Fruit fly (Drosophila melanogaster): ENCODE results near the gene RpL7-like.

The RpL7-like gene

DNA sequence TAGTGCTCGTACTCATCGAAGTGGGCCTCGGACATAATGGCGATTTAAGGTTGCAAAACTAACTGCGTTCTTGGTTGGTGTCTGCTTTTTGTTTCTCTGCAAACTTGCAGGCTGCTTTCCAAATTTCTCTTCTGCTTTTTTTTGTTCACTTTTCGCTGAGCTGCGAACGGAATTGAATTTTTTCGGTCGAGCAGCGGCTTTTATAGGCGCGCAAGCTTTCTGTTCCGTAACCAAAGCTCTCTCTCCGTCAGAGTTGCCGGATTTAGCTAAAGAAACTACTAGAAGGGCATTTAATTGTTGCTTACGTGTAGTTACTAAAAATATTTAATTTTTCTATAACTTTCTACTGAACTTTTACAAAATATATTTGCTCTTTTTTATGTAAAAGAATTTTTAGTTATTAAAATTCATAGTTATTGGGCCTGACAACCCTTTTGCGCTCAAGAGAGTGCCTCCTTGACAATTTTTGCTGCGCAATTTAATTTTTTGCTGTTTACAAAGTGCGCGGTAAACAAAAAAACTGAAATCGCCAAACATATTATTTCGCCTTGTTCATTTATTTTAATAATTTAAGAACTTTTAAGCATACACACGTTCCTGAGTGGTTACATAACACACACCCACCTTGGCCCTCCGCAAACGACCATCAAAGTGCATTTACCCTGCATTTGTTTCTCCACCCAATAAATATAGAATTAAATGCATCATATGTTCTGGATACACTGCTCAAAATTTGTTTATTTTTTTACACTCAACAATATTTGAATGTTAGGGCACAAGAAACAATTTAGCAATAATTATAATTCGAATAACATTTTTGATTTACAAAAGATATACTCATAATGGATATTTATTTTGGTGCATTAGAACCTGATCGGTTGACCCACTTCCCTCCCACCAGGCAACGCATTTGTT is 9.9 kb upstream of the RpL7-like start, which contains the start of gene CG6770 (continued):
- TF ChIP-seq TFAM (GFP tag; optimal IDR thresholded peaks at IDR 0.05) (no peak), tap (tag; optimal IDR thresholded peaks at IDR 0.05) (peak; percentile 80), CG6791 (GFP tag; IDR thresholded peaks at IDR 0.05; ENCODE audit: partially characterized antibody) (no peak), crc (GFP tag; optimal IDR thresholded peaks at IDR 0.05) (peak; percentile 8), CG16863 (GFP tag; optimal IDR thresholded peaks at IDR 0.05) (no peak), sisA (GFP tag; IDR thresholded peaks at IDR 0.05) (peak; percentile 51), sug (tag; optimal IDR thresholded peaks at IDR 0.05) (peak; percentile 78), CG17186 (GFP tag; optimal IDR thresholded peaks at IDR 0.05) (no peak), CG13296 (GFP tag; optimal IDR thresholded peaks at IDR 0.05) (peak; percentile 93), bsh (GFP tag; optimal IDR thresholded peaks at IDR 0.05) (peak; percentile 46 to 75), CG11398 (GFP tag; optimal IDR thresholded peaks at IDR 0.05) (peak; percentile 20), CG3995 (GFP tag; optimal IDR thresholded peaks at IDR 0.05) (peak; percentile 25), bowl (GFP tag; IDR thresholded peaks at IDR 0.05) (peak; percentile 86; the same call in 1 of the 2 replicates), CG7987 (GFP tag; optimal IDR thresholded peaks at IDR 0.05) (peak; percentile 42), CG31224 (GFP tag; IDR thresholded peaks at IDR 0.05) (peak; percentile 64), CG14667 (GFP tag; IDR thresholded peaks at IDR 0.05) (peak; percentile 60; the same call in 1 of the 2 replicates), chif (GFP tag; optimal IDR thresholded peaks at IDR 0.05) (peak in 1 of 2 experiments; percentile 19), fd64A (GFP tag; optimal IDR thresholded peaks at IDR 0.05) (no peak), CG1603 (tag; optimal IDR thresholded peaks at IDR 0.05) (peak; percentile 76), CG7556 (GFP tag; optimal IDR thresholded peaks at IDR 0.05) (peak; percentile 90), dmrt11E (tag; optimal IDR thresholded peaks at IDR 0.05) (no peak), CG4360 (GFP tag; IDR thresholded peaks at IDR 0.05) (no peak; the same call in none of the 2 replicates), CG9437 (GFP tag; optimal IDR thresholded peaks at IDR 0.05) (peak; percentile 77), BtbVII (GFP tag; optimal IDR thresholded peaks at IDR 0.05) (peak; percentile 83), Xbp1 (GFP tag; optimal IDR thresholded peaks at IDR 0.05) (peak; percentile 71), CG11093 (GFP tag; IDR thresholded peaks at IDR 0.05) (peak; percentile 73; the same call in 2 of the 3 replicates), br (optimal IDR thresholded peaks at IDR 0.05) (no peak), CG14014 (GFP tag; IDR thresholded peaks at IDR 0.05) (peak; percentile 89), z (GFP tag; IDR thresholded peaks at IDR 0.05) (no peak), CG1602 (GFP tag; optimal IDR thresholded peaks at IDR 0.05) (peak; percentile 39), sr (GFP tag; IDR thresholded peaks at IDR 0.05) (0 out of 3 replicates have a peak, but pooled peaks have one; percentile 21), CG1024 (GFP tag; IDR thresholded peaks at IDR 0.05) (no peak; the same call in none of the 2 replicates), bcd (GFP tag; optimal IDR thresholded peaks at IDR 0.05) (peak; percentile 72), jigr1 (GFP tag; IDR thresholded peaks at IDR 0.05) (0 out of 3 replicates have a peak, but pooled peaks have one; percentile 45), ro (GFP tag; IDR thresholded peaks at IDR 0.05) (no peak), Sry-δ (GFP tag; optimal IDR thresholded peaks at IDR 0.05) (no peak), CG3407 (GFP tag; optimal IDR thresholded peaks at IDR 0.05) (peak; percentile 55), hth (optimal IDR thresholded peaks at IDR 0.05) (no peak), CG12155 (GFP tag; optimal IDR thresholded peaks at IDR 0.05) (peak; percentile 60), Spps (tag; optimal IDR thresholded peaks at IDR 0.05) (peak; percentile 49), CG15514 (GFP tag; optimal IDR thresholded peaks at IDR 0.05) (peak; percentile 87), CG10654 (GFP tag; optimal IDR thresholded peaks at IDR 0.05) (no peak), eve (GFP tag; optimal IDR thresholded peaks at IDR 0.05) (no peak), ase (GFP tag; IDR thresholded peaks at IDR 0.05) (peak; percentile 67; the same call in 2 of the 3 replicates), E2f1 (GFP tag; IDR thresholded peaks at IDR 0.05) (peak; percentile 84), wor (GFP tag; IDR thresholded peaks at IDR 0.05) (peak; percentile 59), tgo (GFP tag; IDR thresholded peaks at IDR 0.05) (peak; percentile 88), NfI (GFP tag; optimal IDR thresholded peaks at IDR 0.05) (peak; percentile 83), CG13624 (GFP tag; optimal IDR thresholded peaks at IDR 0.05) (peak; percentile 92)

Data from whole organism, embryonic.